Fruit fly (Drosophila melanogaster) whole organism, embryonic: ENCODE data around the gene smg.

Experiments
- Aef1 ChIP-seq: fragments of 200-800 bp; sonication (Bioruptor generic); IDR thresholded peaks from 3 replicates; pipeline ENCODE4 v1.3.6; 2022; ENCODE audit warnings: missing biosample characterization, missing genetic modification characterization
- Atf-2 ChIP-seq: fragments of 200-800 bp; sonication (Bioruptor generic); optimal IDR thresholded peaks from 2 replicates; lab custom pipeline; 2016; ENCODE audit warnings: missing biosample characterization, missing genetic modification characterization
- Atf3 ChIP-seq: fragments of 200-800 bp; sonication (Bioruptor generic); optimal IDR thresholded peaks from 3 replicates; lab custom pipeline; 2016; ENCODE audit warnings: missing biosample characterization, missing genetic modification characterization
- Bteb2 ChIP-seq: fragments of 200-800 bp; sonication (Bioruptor generic); optimal IDR thresholded peaks from 2 replicates; lab custom pipeline; 2016; ENCODE audit warnings: missing biosample characterization, missing genetic modification characterization
- CG10366 ChIP-seq: fragments of 200-800 bp; sonication (Bioruptor generic); IDR thresholded peaks from 2 replicates; pipeline ENCODE4 v1.3.6; 2022; ENCODE audit warnings: missing biosample characterization, missing genetic modification characterization
- CG11085 ChIP-seq: fragments of 200-800 bp; sonication (Bioruptor generic); IDR thresholded peaks from 2 replicates; pipeline ENCODE4 v1.3.6; 2022; ENCODE audit warnings: missing biosample characterization, missing genetic modification characterization
- CG11247 ChIP-seq: fragments of 200-800 bp; sonication (Bioruptor generic); IDR thresholded peaks from 2 replicates; pipeline ENCODE4 v1.3.6; 2022; ENCODE audit warnings: missing biosample characterization, missing genetic modification characterization
- CG13624 ChIP-seq: fragments of 200-800 bp; sonication (Bioruptor generic); optimal IDR thresholded peaks from 2 replicates; lab custom pipeline; 2016; ENCODE audit warnings: missing biosample characterization, missing genetic modification characterization
- CG14441 ChIP-seq: fragments of 200-800 bp; sonication (Bioruptor generic); IDR thresholded peaks from 2 replicates; pipeline ENCODE4 v1.3.6; 2022; ENCODE audit warnings: missing biosample characterization, missing genetic modification characterization
- CG1647 ChIP-seq: fragments of 200-800 bp; sonication (Bioruptor generic); optimal IDR thresholded peaks from 3 replicates; lab custom pipeline; 2016; ENCODE audit warnings: missing biosample characterization, missing genetic modification characterization
- CG17802 ChIP-seq: fragments of 200-800 bp; sonication (Bioruptor generic); optimal IDR thresholded peaks from 2 replicates; lab custom pipeline; 2018; ENCODE audit warnings: missing biosample characterization, mild to moderate bottlenecking, missing genetic modification characterization, moderate library complexity
- CG1832 ChIP-seq: fragments of 200-800 bp; sonication (Bioruptor generic); optimal IDR thresholded peaks from 2 replicates; lab custom pipeline; 2017; ENCODE audit warnings: missing biosample characterization, mild to moderate bottlenecking, missing genetic modification characterization, inconsistent platforms
- CG18476 ChIP-seq: fragments of 200-800 bp; sonication (Bioruptor generic); optimal IDR thresholded peaks from 2 replicates; lab custom pipeline; 2016; ENCODE audit warnings: missing biosample characterization, mild to moderate bottlenecking, missing genetic modification characterization
- CG18619 ChIP-seq: fragments of 200-800 bp; sonication (Bioruptor generic); optimal IDR thresholded peaks from 3 replicates; lab custom pipeline; 2017; ENCODE audit warnings: missing biosample characterization, mild to moderate bottlenecking, missing genetic modification characterization
- CG2889 ChIP-seq: fragments of 200-800 bp; sonication (Bioruptor generic); IDR thresholded peaks from 3 replicates; pipeline ENCODE4 v1.3.6; 2022; ENCODE audit warnings: missing biosample characterization, missing genetic modification characterization
- CG31224 ChIP-seq: fragments of 200-800 bp; sonication (Bioruptor generic); IDR thresholded peaks from 2 replicates; pipeline ENCODE4 v1.3.6; 2022; ENCODE audit warnings: missing biosample characterization, missing genetic modification characterization
- CG32772 ChIP-seq: fragments of 200-800 bp; sonication (Bioruptor generic); IDR thresholded peaks from 2 replicates; pipeline ENCODE4 v1.3.6; 2022; ENCODE audit warnings: missing biosample characterization, missing genetic modification characterization
- CG34224 ChIP-seq: fragments of 200-800 bp; sonication (Bioruptor generic); IDR thresholded peaks from 3 replicates; pipeline ENCODE4 v1.3.6; 2022; ENCODE audit warnings: missing biosample characterization, missing genetic modification characterization; ENCODE audit not compliant: partially characterized antibody
- CG4707 ChIP-seq: fragments of 200-800 bp; sonication (Bioruptor generic); optimal IDR thresholded peaks from 2 replicates; lab custom pipeline; 2018; ENCODE audit warnings: missing biosample characterization, mild to moderate bottlenecking, missing genetic modification characterization, moderate library complexity
- CG5245 ChIP-seq: fragments of 200-800 bp; sonication (Bioruptor generic); optimal IDR thresholded peaks from 3 replicates; lab custom pipeline; 2016; ENCODE audit warnings: missing biosample characterization, missing genetic modification characterization
- CG6175 ChIP-seq: fragments of 200-800 bp; sonication (Bioruptor generic); IDR thresholded peaks from 3 replicates; pipeline ENCODE4 v1.3.6; 2022; ENCODE audit warnings: missing biosample characterization, missing genetic modification characterization
- CG6272 ChIP-seq: fragments of 200-800 bp; sonication (Bioruptor generic); IDR thresholded peaks from 2 replicates; pipeline ENCODE4 v1.3.6; 2022; ENCODE audit warnings: missing biosample characterization, missing genetic modification characterization
- CG6765 ChIP-seq: fragments of 200-800 bp; sonication (Bioruptor generic); optimal IDR thresholded peaks from 3 replicates; lab custom pipeline; 2017; ENCODE audit warnings: missing biosample characterization, mild to moderate bottlenecking, missing genetic modification characterization
- CG8388 ChIP-seq: fragments of 200-800 bp; sonication (Bioruptor generic); optimal IDR thresholded peaks from 2 replicates; lab custom pipeline; 2019; ENCODE audit warnings: missing biosample characterization, mild to moderate bottlenecking, missing genetic modification characterization, moderate library complexity
- CTCF ChIP-seq: fragments of 200-800 bp; sonication (Bioruptor generic); optimal IDR thresholded peaks from 2 replicates; lab custom pipeline; 2017; ENCODE audit warnings: missing biosample characterization, mild to moderate bottlenecking, missing genetic modification characterization, moderate library complexity
- Dbx ChIP-seq: fragments of 200-800 bp; sonication (Bioruptor generic); IDR thresholded peaks from 3 replicates; pipeline ENCODE4 v1.3.6; 2022; ENCODE audit warnings: missing biosample characterization, missing genetic modification characterization
- Dp ChIP-seq: fragments of 200-800 bp; sonication (Bioruptor generic); optimal IDR thresholded peaks from 2 replicates; lab custom pipeline; 2018; ENCODE audit warnings: missing biosample characterization, mild to moderate bottlenecking, missing genetic modification characterization, moderate library complexity
- Drgx ChIP-seq: fragments of 200-800 bp; sonication (Bioruptor generic); IDR thresholded peaks from 2 replicates; pipeline ENCODE4 v1.3.6; 2022; ENCODE audit warnings: missing biosample characterization, missing genetic modification characterization
- E2f1 ChIP-seq: fragments of 200-800 bp; sonication (Bioruptor generic); IDR thresholded peaks from 2 replicates; pipeline ENCODE4 v1.3.6; 2022; ENCODE audit warnings: missing biosample characterization, missing genetic modification characterization
- E2f2 ChIP-seq: fragments of 200-800 bp; sonication (Bioruptor generic); IDR thresholded peaks from 2 replicates; pipeline ENCODE4 v1.3.6; 2022; ENCODE audit warnings: missing biosample characterization, missing genetic modification characterization
- HmgZ ChIP-seq: fragments of 200-800 bp; sonication (Bioruptor generic); optimal IDR thresholded peaks from 2 replicates; lab custom pipeline; 2018; ENCODE audit warnings: missing biosample characterization, mild to moderate bottlenecking, missing genetic modification characterization
- MBD-R2 ChIP-seq: fragments of 200-800 bp; sonication (Bioruptor generic); IDR thresholded peaks from 2 replicates; pipeline ENCODE4 v1.3.6; 2022; ENCODE audit warnings: missing biosample characterization, missing genetic modification characterization
- NC2α ChIP-seq: fragments of 200-800 bp; sonication (Bioruptor generic); optimal IDR thresholded peaks from 2 replicates; lab custom pipeline; 2016; ENCODE audit warnings: missing biosample characterization, missing genetic modification characterization
- NFAT ChIP-seq: fragments of 200-800 bp; sonication (Bioruptor generic); IDR thresholded peaks from 2 replicates; pipeline ENCODE4 v1.3.6; 2022; ENCODE audit warnings: missing biosample characterization, missing genetic modification characterization
- Optix ChIP-seq: fragments of 200-800 bp; sonication (Bioruptor generic); IDR thresholded peaks from 3 replicates; pipeline ENCODE4 v1.3.6; 2022; ENCODE audit warnings: missing biosample characterization, missing genetic modification characterization
- cato ChIP-seq: fragments of 200-800 bp; sonication (Bioruptor generic); optimal IDR thresholded peaks from 2 replicates; lab custom pipeline; 2016; ENCODE audit warnings: missing biosample characterization, missing genetic modification characterization, borderline replicate concordance
- chinmo ChIP-seq: fragments of 200-800 bp; sonication (Bioruptor generic); IDR thresholded peaks from 4 replicates; pipeline ENCODE4 v1.3.6; 2022; ENCODE audit warnings: missing biosample characterization, missing genetic modification characterization; ENCODE audit not compliant: partially characterized antibody
- crp ChIP-seq, 2 experiments: fragments of 200-800 bp; sonication (Bioruptor generic); optimal IDR thresholded peaks; 2 replicates in 1 of 2; 3 replicates in 1 of 2; lab custom pipeline; 2017; ENCODE audit warnings: missing biosample characterization in 2 of 2, missing genetic modification characterization in 2 of 2, mild to moderate bottlenecking in 1 of 2, moderate library complexity in 1 of 2
- da ChIP-seq: fragments of 200-800 bp; sonication (Bioruptor generic); optimal IDR thresholded peaks from 2 replicates; lab custom pipeline; 2016; ENCODE audit warnings: missing biosample characterization, missing genetic modification characterization
- dan ChIP-seq: fragments of 200-800 bp; sonication (Bioruptor generic); IDR thresholded peaks from 2 replicates; pipeline ENCODE4 v1.3.6; 2022; ENCODE audit warnings: missing biosample characterization, missing genetic modification characterization
- danr ChIP-seq: fragments of 200-800 bp; sonication (Bioruptor generic); IDR thresholded peaks from 2 replicates; pipeline ENCODE4 v1.3.6; 2022; ENCODE audit warnings: missing biosample characterization, missing genetic modification characterization
- disco-r ChIP-seq: fragments of 200-800 bp; sonication (Bioruptor generic); optimal IDR thresholded peaks from 2 replicates; lab custom pipeline; 2016; ENCODE audit warnings: missing biosample characterization, missing genetic modification characterization
- dmrt99B ChIP-seq: fragments of 200-800 bp; sonication (Bioruptor generic); optimal IDR thresholded peaks from 2 replicates; lab custom pipeline; 2018; ENCODE audit warnings: missing biosample characterization, mild to moderate bottlenecking, missing genetic modification characterization, moderate library complexity
- gem ChIP-seq: fragments of 200-800 bp; sonication (Bioruptor generic); optimal IDR thresholded peaks from 2 replicates; lab custom pipeline; 2019; ENCODE audit warnings: missing biosample characterization, mild to moderate bottlenecking, missing genetic modification characterization, moderate library complexity
- inv ChIP-seq: fragments of 200-800 bp; sonication (Bioruptor generic); IDR thresholded peaks from 2 replicates; pipeline ENCODE4 v1.3.6; 2022; ENCODE audit warnings: missing biosample characterization, missing genetic modification characterization; ENCODE audit not compliant: partially characterized antibody
- jing ChIP-seq: fragments of 200-800 bp; sonication (Bioruptor generic); optimal IDR thresholded peaks from 2 replicates; lab custom pipeline; 2018; ENCODE audit warnings: missing biosample characterization, mild to moderate bottlenecking, missing genetic modification characterization
- klu ChIP-seq: fragments of 200-800 bp; sonication (Bioruptor generic); IDR thresholded peaks from 2 replicates; pipeline ENCODE4 v1.3.6; 2022; ENCODE audit warnings: missing biosample characterization, missing genetic modification characterization
- lab ChIP-seq: fragments of 200-800 bp; sonication (Bioruptor generic); optimal IDR thresholded peaks from 3 replicates; lab custom pipeline; 2017; ENCODE audit warnings: missing biosample characterization, missing genetic modification characterization, mild to moderate bottlenecking, moderate library complexity, missing genetic modification reagents
- lola ChIP-seq, 3 experiments: fragments of >200 bp in 2 of 3; fragments of 200-800 bp in 1 of 3; sonication (Bioruptor generic) in 1 of 3; optimal IDR thresholded peaks; 2 replicates each; lab custom pipeline; 2017 to 2019; ENCODE audit warnings: missing biosample characterization in 3 of 3, missing genetic modification characterization in 3 of 3, mild to moderate bottlenecking in 1 of 3, moderate library complexity in 1 of 3
- z ChIP-seq: fragments of 200-800 bp; sonication (Bioruptor generic); IDR thresholded peaks from 3 replicates; pipeline ENCODE4 v1.3.6; 2022; ENCODE audit warnings: missing biosample characterization, missing genetic modification characterization
- zen2 ChIP-seq: fragments of 200-800 bp; sonication (Bioruptor generic); IDR thresholded peaks from 3 replicates; pipeline ENCODE4 v1.3.6; 2022; ENCODE audit warnings: missing biosample characterization, missing genetic modification characterization; ENCODE audit not compliant: partially characterized antibody

smg gene

DNA sequence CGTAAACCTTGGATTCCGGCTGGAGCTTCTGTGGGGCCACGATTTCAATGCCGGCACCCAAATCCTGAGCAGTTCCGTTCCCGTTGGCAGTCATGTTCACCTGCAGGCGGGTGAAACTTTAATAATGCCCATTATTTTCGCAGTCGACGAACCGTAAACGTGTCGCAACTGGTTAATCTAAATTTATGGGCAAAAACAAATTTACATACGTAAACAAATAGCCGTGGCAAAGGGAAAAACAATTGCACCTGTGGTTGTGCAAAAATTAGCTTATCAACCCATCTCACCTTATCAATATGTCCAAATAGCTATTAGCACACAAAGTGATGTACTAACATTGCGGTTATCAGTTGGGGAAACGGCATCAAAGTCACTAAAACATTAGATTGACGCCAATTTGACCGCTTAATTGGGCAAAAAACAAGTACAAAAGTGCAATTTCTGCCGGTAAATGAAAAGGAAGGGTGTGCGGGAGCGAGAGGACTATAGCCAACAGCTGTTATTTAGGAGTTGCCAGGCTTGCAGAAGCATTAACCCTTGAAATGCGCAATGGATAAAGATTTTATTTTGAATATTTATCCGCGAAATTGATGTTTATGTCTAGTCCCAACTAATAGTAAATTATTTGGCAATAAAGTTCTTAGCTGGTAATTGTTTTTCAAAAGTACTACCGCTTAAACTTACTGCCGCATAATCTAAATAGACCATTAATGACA, 12.5 kb downstream of the smg start (continued):
- TF ChIP-seq CG1647 (no peak), NC2α (GFP tag; lab: Kevin White, UChicago) (no peak), CG10366 (GFP tag; lab: Robert Waterston, UW) (no peak), CG14441 (GFP tag; lab: Robert Waterston, UW) (no peak), CTCF (GFP tag; lab: Kevin White, UChicago) (no peak), Atf3 (no peak), dmrt99B (tag; lab: Kevin White, UChicago) (no peak), crp (GFP tag; optimal IDR thresholded peaks at IDR 0.05; lab: Kevin White, UChicago) (peak; percentile 26 to 82), disco-r (GFP tag; lab: Kevin White, UChicago) (no peak), CG11247 (no peak), CG6765 (GFP tag; lab: Kevin White, UChicago) (no peak), chinmo (GFP tag; lab: Robert Waterston, UW) (no peak), da (no peak), Dp (GFP tag; lab: Kevin White, UChicago) (peak; percentile 47), E2f2 (GFP tag; lab: Robert Waterston, UW) (peak; percentile 48), CG1832 (GFP tag; lab: Kevin White, UChicago) (peak; percentile 4), CG34224 (GFP tag; lab: Robert Waterston, UW) (no peak), Atf-2 (no peak), NFAT (GFP tag; lab: Robert Waterston, UW) (no peak), danr (GFP tag; lab: Robert Waterston, UW) (no peak), Bteb2 (GFP tag; lab: Kevin White, UChicago) (no peak), lab (no peak)

DNA sequence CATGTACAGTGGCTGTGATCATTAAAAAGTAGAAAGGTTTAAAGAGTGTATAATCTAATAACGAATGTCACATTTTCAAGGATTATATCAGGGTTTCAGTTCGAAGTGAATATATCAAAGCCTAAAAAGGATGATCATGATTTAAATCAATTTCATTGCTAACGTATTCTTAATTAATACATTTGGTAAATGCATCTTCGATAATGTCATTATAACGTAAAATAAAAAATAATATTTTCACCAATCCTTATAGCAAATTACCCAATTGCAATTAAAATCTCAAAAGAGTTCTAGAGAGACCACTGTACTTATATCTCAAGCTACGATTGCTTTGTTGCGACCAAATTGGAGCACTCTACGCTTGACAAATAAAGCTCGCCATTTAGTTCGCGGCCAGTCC, 15.7 kb downstream of the smg start:
- TF ChIP-seq cato (GFP tag; lab: Kevin White, UChicago) (no peak), inv (GFP tag; lab: Robert Waterston, UW) (no peak), CG32772 (GFP tag; lab: Robert Waterston, UW) (no peak), dan (no peak), Dbx (no peak), jing (GFP tag; lab: Kevin White, UChicago) (no peak), CG4707 (GFP tag; lab: Kevin White, UChicago) (no peak), HmgZ (tag; lab: Kevin White, UChicago) (no peak), klu (GFP tag; lab: Robert Waterston, UW) (no peak), Optix (no peak), lola (GFP tag; optimal IDR thresholded peaks at IDR 0.05; lab: Kevin White, UChicago) (no peak), CG17802 (tag; lab: Kevin White, UChicago) (no peak), CG18619 (GFP tag; lab: Kevin White, UChicago) (no peak), Aef1 (GFP tag; lab: Robert Waterston, UW) (no peak), CG18476 (no peak)

DNA sequence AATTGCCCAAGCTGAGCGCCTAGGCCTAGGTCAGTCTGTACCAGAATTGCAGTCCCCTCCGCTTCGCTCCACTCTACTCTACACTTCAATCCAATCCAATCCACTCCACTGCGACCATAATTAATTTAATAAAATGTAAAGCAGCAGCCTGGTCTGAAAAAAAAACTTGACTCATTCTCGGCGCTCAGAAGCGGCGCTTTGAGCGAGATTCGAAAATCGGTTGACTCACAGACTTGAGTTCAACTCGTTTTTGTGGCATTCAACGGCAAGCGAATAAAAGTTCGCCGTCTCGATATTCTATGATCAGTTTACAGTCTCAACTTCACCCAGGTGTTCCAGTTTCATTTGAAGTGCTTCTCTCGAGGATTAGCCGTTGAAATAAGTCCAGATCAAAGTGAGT, 16.3 kb downstream of the smg start, which contains the start of gene CG13314:
Gene CG13314, plus strand, starts transcription at position 301 of the 400 bp plus-strand sequence.
- no peak for TF ChIP-seq CG6272
- peak; percentile 88 for TF ChIP-seq z (GFP tag; lab: Robert Waterston, UW)
- TF ChIP-seq Drgx (GFP tag; lab: Robert Waterston, UW) = no peak
- no peak for TF ChIP-seq CG6175
- no peak for TF ChIP-seq gem
- no peak for TF ChIP-seq E2f1 (GFP tag; lab: Robert Waterston, UW)
- no peak for TF ChIP-seq MBD-R2 (GFP tag; lab: Robert Waterston, UW)
- 0 out of 2 replicates have a peak, but pooled peaks have one; percentile 12 for TF ChIP-seq CG31224 (GFP tag; lab: Robert Waterston, UW)
- no peak for TF ChIP-seq CG13624 (GFP tag; lab: Kevin White, UChicago)
- TF ChIP-seq CG5245 (GFP tag; lab: Kevin White, UChicago) = no peak
- no peak for TF ChIP-seq zen2
- no peak for TF ChIP-seq CG2889 (GFP tag; lab: Robert Waterston, UW)
- no peak for TF ChIP-seq CG11085 (GFP tag; lab: Robert Waterston, UW)
- no peak for TF ChIP-seq CG8388 (GFP tag; lab: Kevin White, UChicago)
- no peak for TF ChIP-seq CG11247
